Fruit fly (Drosophila melanogaster) whole organism, embryonic: ENCODE measurements around the gene CG31717.

Experiments
- Ada2b ChIP-seq: fragments of 200-800 bp; sonication (Bioruptor generic); IDR thresholded peaks from 2 replicates; pipeline ENCODE4 v1.3.6; 2022; ENCODE audit warnings: missing biosample characterization, missing genetic modification characterization
- Atf-2 ChIP-seq: fragments of 200-800 bp; sonication (Bioruptor generic); optimal IDR thresholded peaks from 2 replicates; lab custom pipeline; 2016; ENCODE audit warnings: missing biosample characterization, missing genetic modification characterization
- CG1024 ChIP-seq: fragments of 200-800 bp; sonication (Bioruptor generic); IDR thresholded peaks from 2 replicates; pipeline ENCODE4 v1.3.6; 2022; ENCODE audit warnings: missing biosample characterization, missing genetic modification characterization
- CG10431 ChIP-seq: fragments of 200-800 bp; sonication (Bioruptor generic); optimal IDR thresholded peaks from 3 replicates; lab custom pipeline; 2018; ENCODE audit warnings: missing biosample characterization, mild to moderate bottlenecking, missing genetic modification characterization
- CG10959 ChIP-seq: fragments of 200-800 bp; sonication (Bioruptor generic); IDR thresholded peaks from 2 replicates; pipeline ENCODE4 v1.3.6; 2022; ENCODE audit warnings: missing biosample characterization, missing genetic modification characterization
- CG11247 ChIP-seq: fragments of 200-800 bp; sonication (Bioruptor generic); IDR thresholded peaks from 2 replicates; pipeline ENCODE4 v1.3.6; 2022; ENCODE audit warnings: missing biosample characterization, missing genetic modification characterization
- CG11398 ChIP-seq: fragments of 200-800 bp; sonication (Bioruptor generic); optimal IDR thresholded peaks from 2 replicates; lab custom pipeline; 2016; ENCODE audit warnings: missing biosample characterization, missing genetic modification characterization
- CG11504 ChIP-seq: fragments of 200-800 bp; sonication (Bioruptor generic); optimal IDR thresholded peaks from 3 replicates; lab custom pipeline; 2019; ENCODE audit warnings: missing biosample characterization, mild to moderate bottlenecking, missing genetic modification characterization, moderate library complexity
- CG11560 ChIP-seq: fragments of 200-800 bp; sonication (Bioruptor generic); IDR thresholded peaks from 3 replicates; pipeline ENCODE4 v1.3.6; 2022; ENCODE audit warnings: missing biosample characterization, missing genetic modification characterization
- CG12299 ChIP-seq: fragments of 200-800 bp; sonication (Bioruptor generic); optimal IDR thresholded peaks from 2 replicates; lab custom pipeline; 2018; ENCODE audit warnings: missing biosample characterization, mild to moderate bottlenecking, missing genetic modification characterization
- CG14014 ChIP-seq: fragments of 200-800 bp; sonication (Bioruptor generic); IDR thresholded peaks from 2 replicates; pipeline ENCODE4 v1.3.6; 2022; ENCODE audit warnings: missing biosample characterization, missing genetic modification characterization
- CG14667 ChIP-seq: fragments of 200-800 bp; sonication (Bioruptor generic); IDR thresholded peaks from 2 replicates; pipeline ENCODE4 v1.3.6; 2022; ENCODE audit warnings: missing biosample characterization, missing genetic modification characterization
- CG1603 ChIP-seq: fragments of 200-800 bp; sonication (Bioruptor generic); optimal IDR thresholded peaks from 2 replicates; lab custom pipeline; 2019; ENCODE audit warnings: missing biosample characterization, mild to moderate bottlenecking, missing genetic modification characterization, moderate library complexity
- CG16779 ChIP-seq: fragments of 200-800 bp; sonication (Bioruptor generic); IDR thresholded peaks from 2 replicates; pipeline ENCODE4 v1.3.6; 2022; ENCODE audit warnings: missing biosample characterization, missing genetic modification characterization
- CG16813 ChIP-seq: fragments of 200-800 bp; sonication (Bioruptor generic); IDR thresholded peaks from 3 replicates; pipeline ENCODE4 v1.3.6; 2022; ENCODE audit warnings: missing biosample characterization, missing genetic modification characterization; ENCODE audit not compliant: partially characterized antibody
- CG17802 ChIP-seq: fragments of 200-800 bp; sonication (Bioruptor generic); optimal IDR thresholded peaks from 2 replicates; lab custom pipeline; 2018; ENCODE audit warnings: missing biosample characterization, mild to moderate bottlenecking, missing genetic modification characterization, moderate library complexity
- CG17912 ChIP-seq: fragments of 200-800 bp; sonication (Bioruptor generic); optimal IDR thresholded peaks from 2 replicates; lab custom pipeline; 2018; ENCODE audit warnings: missing biosample characterization, mild to moderate bottlenecking, missing genetic modification characterization
- CG1792 ChIP-seq: fragments of 200-800 bp; sonication (Bioruptor generic); optimal IDR thresholded peaks from 2 replicates; lab custom pipeline; 2016; ENCODE audit warnings: missing biosample characterization, missing genetic modification characterization
- CG18764 ChIP-seq: fragments of 200-800 bp; sonication (Bioruptor generic); optimal IDR thresholded peaks from 3 replicates; lab custom pipeline; 2016; ENCODE audit warnings: missing biosample characterization, missing genetic modification characterization
- CG2889 ChIP-seq: fragments of 200-800 bp; sonication (Bioruptor generic); IDR thresholded peaks from 3 replicates; pipeline ENCODE4 v1.3.6; 2022; ENCODE audit warnings: missing biosample characterization, missing genetic modification characterization
- CG30020 ChIP-seq: fragments of 200-800 bp; optimal IDR thresholded peaks from 2 replicates; lab custom pipeline; 2019; ENCODE audit warnings: missing biosample characterization, mild to moderate bottlenecking, missing genetic modification characterization, moderate library complexity
- CG34224 ChIP-seq: fragments of 200-800 bp; sonication (Bioruptor generic); IDR thresholded peaks from 3 replicates; pipeline ENCODE4 v1.3.6; 2022; ENCODE audit warnings: missing biosample characterization, missing genetic modification characterization; ENCODE audit not compliant: partially characterized antibody
- CG34376 ChIP-seq: fragments of 200-800 bp; sonication (Bioruptor generic); optimal IDR thresholded peaks from 2 replicates; lab custom pipeline; 2018; ENCODE audit warnings: missing biosample characterization, mild to moderate bottlenecking, missing genetic modification characterization
- CG34422 ChIP-seq: fragments of 200-800 bp; sonication (Bioruptor generic); IDR thresholded peaks from 3 replicates; pipeline ENCODE4 v1.3.6; 2022; ENCODE audit warnings: missing biosample characterization, missing genetic modification characterization
- CG43689 ChIP-seq: fragments of 200-800 bp; sonication (Bioruptor generic); IDR thresholded peaks from 2 replicates; pipeline ENCODE4 v1.3.6; 2022; ENCODE audit warnings: missing biosample characterization, missing genetic modification characterization
- CG7357 ChIP-seq: fragments of 200-800 bp; sonication (Bioruptor generic); IDR thresholded peaks from 3 replicates; pipeline ENCODE4 v1.3.6; 2022; ENCODE audit warnings: missing biosample characterization, missing genetic modification characterization
- CG8478 ChIP-seq: fragments of >200 bp; optimal IDR thresholded peaks from 2 replicates; lab custom pipeline; 2018
- Chrac-16 ChIP-seq: fragments of 200-800 bp; sonication (Bioruptor generic); optimal IDR thresholded peaks from 3 replicates; lab custom pipeline; 2016; ENCODE audit warnings: missing biosample characterization, missing genetic modification characterization
- Dll ChIP-seq: fragments of 200-800 bp; sonication (Bioruptor generic); IDR thresholded peaks from 4 replicates; pipeline ENCODE4 v1.3.6; 2022; ENCODE audit warnings: missing biosample characterization, missing genetic modification characterization; ENCODE audit not compliant: partially characterized antibody
- Dref ChIP-seq: fragments of 200-800 bp; sonication (Bioruptor generic); IDR thresholded peaks from 2 replicates; pipeline ENCODE4 v1.3.6; 2022; ENCODE audit warnings: missing biosample characterization, missing genetic modification characterization
- ERR ChIP-seq: fragments of 200-800 bp; sonication (Bioruptor generic); optimal IDR thresholded peaks from 2 replicates; lab custom pipeline; 2016; ENCODE audit warnings: missing biosample characterization, missing genetic modification characterization
- HLH54F ChIP-seq: fragments of 200-800 bp; sonication (Bioruptor generic); optimal IDR thresholded peaks from 3 replicates; lab custom pipeline; 2016; ENCODE audit warnings: missing biosample characterization, missing genetic modification characterization
- MESR4 ChIP-seq: fragments of 200-800 bp; sonication (Bioruptor generic); optimal IDR thresholded peaks from 2 replicates; lab custom pipeline; 2018; ENCODE audit warnings: missing biosample characterization, mild to moderate bottlenecking, missing genetic modification characterization, moderate library complexity
- Mad ChIP-seq: fragments of 200-800 bp; sonication (Bioruptor generic); optimal IDR thresholded peaks from 2 replicates; lab custom pipeline; 2016; ENCODE audit warnings: missing biosample characterization, missing genetic modification characterization
- Usf ChIP-seq: fragments of 200-800 bp; sonication (Bioruptor generic); optimal IDR thresholded peaks from 2 replicates; lab custom pipeline; 2017; ENCODE audit warnings: missing genotype, missing biosample characterization, missing genetic modification characterization
- disco-r ChIP-seq: fragments of 200-800 bp; sonication (Bioruptor generic); optimal IDR thresholded peaks from 2 replicates; lab custom pipeline; 2016; ENCODE audit warnings: missing biosample characterization, missing genetic modification characterization
- ftz-f1 ChIP-seq: fragments of 200-800 bp; sonication (Bioruptor generic); optimal IDR thresholded peaks from 2 replicates; lab custom pipeline; 2016; ENCODE audit warnings: missing biosample characterization, missing genetic modification characterization
- grn ChIP-seq: fragments of 200-800 bp; sonication (Bioruptor generic); optimal IDR thresholded peaks from 3 replicates; lab custom pipeline; 2017; ENCODE audit warnings: missing biosample characterization, missing genetic modification characterization
- lov ChIP-seq, 2 experiments: fragments of 200-800 bp in 1 of 2; fragments of >200 bp in 1 of 2; sonication (Bioruptor generic) in 1 of 2; IDR thresholded peaks in 1 of 2; optimal IDR thresholded peaks in 1 of 2; 2 replicates in 1 of 2; 3 replicates in 1 of 2; pipeline versions ENCODE4 v1.3.6 to Lab custom; 2017 to 2022; ENCODE audit warnings: missing biosample characterization in 1 of 2, missing genetic modification characterization in 1 of 2
- nom ChIP-seq: fragments of 200-800 bp; sonication (Bioruptor generic); optimal IDR thresholded peaks from 2 replicates; lab custom pipeline; 2017; ENCODE audit warnings: missing biosample characterization, missing genetic modification characterization, mild to moderate bottlenecking, moderate library complexity, missing genetic modification reagents
- onecut ChIP-seq: fragments of 200-800 bp; sonication (Bioruptor generic); IDR thresholded peaks from 2 replicates; pipeline ENCODE4 v1.3.6; 2022; ENCODE audit warnings: missing biosample characterization, missing genetic modification characterization
- pfk ChIP-seq: fragments of 200-800 bp; sonication (Bioruptor generic); optimal IDR thresholded peaks from 2 replicates; lab custom pipeline; 2018; ENCODE audit warnings: missing biosample characterization, mild to moderate bottlenecking, missing genetic modification characterization, moderate library complexity
- pho ChIP-seq: fragments of 200-800 bp; sonication (Bioruptor generic); optimal IDR thresholded peaks from 2 replicates; lab custom pipeline; 2016; ENCODE audit warnings: missing biosample characterization, missing genetic modification characterization
- pum ChIP-seq: fragments of 200-800 bp; sonication (Bioruptor generic); optimal IDR thresholded peaks from 2 replicates; lab custom pipeline; 2016; ENCODE audit warnings: missing biosample characterization, missing genetic modification characterization
- pzg ChIP-seq: fragments of 200-800 bp; sonication (Bioruptor generic); optimal IDR thresholded peaks from 3 replicates; lab custom pipeline; 2018; ENCODE audit warnings: missing biosample characterization, mild to moderate bottlenecking, missing genetic modification characterization, moderate library complexity
- run ChIP-seq: fragments of 200-800 bp; sonication (Bioruptor generic); optimal IDR thresholded peaks from 3 replicates; lab custom pipeline; 2018; ENCODE audit warnings: missing biosample characterization, mild to moderate bottlenecking, missing genetic modification characterization
- sd ChIP-seq: fragments of 200-800 bp; sonication (Bioruptor generic); optimal IDR thresholded peaks from 3 replicates; lab custom pipeline; 2018; ENCODE audit warnings: missing biosample characterization, mild to moderate bottlenecking, missing genetic modification characterization, moderate library complexity
- ssp ChIP-seq: fragments of 200-800 bp; sonication (Bioruptor generic); IDR thresholded peaks from 2 replicates; pipeline ENCODE4 v1.3.6; 2022; ENCODE audit warnings: missing biosample characterization, missing genetic modification characterization
- trh ChIP-seq: fragments of 200-800 bp; sonication (Bioruptor generic); optimal IDR thresholded peaks from 2 replicates; lab custom pipeline; 2016; ENCODE audit warnings: missing biosample characterization, missing genetic modification characterization
- unc-4 ChIP-seq: fragments of 200-800 bp; sonication (Bioruptor generic); IDR thresholded peaks from 2 replicates; pipeline ENCODE4 v1.3.6; 2022; ENCODE audit warnings: missing biosample characterization, missing genetic modification characterization; ENCODE audit not compliant: partially characterized antibody

Gene CG31717

dm6 chr2L:10231092-10231494 is 19.4 kb upstream of the CG31717 start (continued):
- TF ChIP-seq lov (optimal IDR thresholded peaks at IDR 0.05; lab: Kevin White, UChicago) = no peak
- TF ChIP-seq lov (GFP tag; IDR thresholded peaks at IDR 0.05; lab: Robert Waterston, UW) = no peak
- TF ChIP-seq CG11398 (GFP tag; lab: Kevin White, UChicago) = no peak
- no peak for TF ChIP-seq CG10431
- no peak for TF ChIP-seq onecut
- no peak for TF ChIP-seq nom (GFP tag; lab: Kevin White, UChicago)
- TF ChIP-seq CG18764 (GFP tag; lab: Kevin White, UChicago) = no peak
- no peak for TF ChIP-seq CG16779 (GFP tag; lab: Robert Waterston, UW)
- no peak for TF ChIP-seq ftz-f1 (GFP tag; lab: Kevin White, UChicago)
- TF ChIP-seq, all 482 proteins: peak for 70

dm6 chr2L:10231510-10231909 is 19.0 kb upstream of the CG31717 start, which contains the start of gene ova:
ova (minus strand) TSS chr2L:10231692.
- TF ChIP-seq unc-4 (no peak), Atf-2 (no peak), CG11247 (GFP tag; lab: Robert Waterston, UW) (no peak), onecut (no peak), pum (GFP tag; lab: Kevin White, UChicago) (no peak), CG1603 (peak; percentile 99), CG8478 (lab: Kevin White, UChicago) (no peak), ERR (GFP tag; lab: Kevin White, UChicago) (no peak), pho (GFP tag; lab: Kevin White, UChicago) (no peak), CG17802 (peak; percentile 91), pfk (peak; percentile 89), Ada2b (GFP tag; lab: Robert Waterston, UW) (no peak), Dll (GFP tag; lab: Robert Waterston, UW) (no peak), CG11504 (tag; lab: Kevin White, UChicago) (no peak), CG16813 (GFP tag; lab: Robert Waterston, UW) (no peak), ssp (GFP tag; lab: Robert Waterston, UW) (peak; percentile 89), Chrac-16 (GFP tag; lab: Kevin White, UChicago) (no peak), Dref (GFP tag; lab: Robert Waterston, UW) (peak; percentile 55), CG43689 (GFP tag; lab: Robert Waterston, UW) (no peak), disco-r (GFP tag; lab: Kevin White, UChicago) (no peak), CG17912 (GFP tag; lab: Kevin White, UChicago) (no peak), CG2889 (no peak), grn (GFP tag; lab: Kevin White, UChicago) (peak; percentile 5), CG1024 (peak; percentile 85), sd (tag; lab: Kevin White, UChicago) (peak; percentile 12), trh (GFP tag; lab: Kevin White, UChicago) (no peak), CG10959 (GFP tag; lab: Robert Waterston, UW) (no peak), run (tag; lab: Kevin White, UChicago) (no peak), Mad (GFP tag; lab: Kevin White, UChicago) (no peak), MESR4 (GFP tag; lab: Kevin White, UChicago) (peak; percentile 67), CG1792 (GFP tag; lab: Kevin White, UChicago) (no peak), CG14667 (GFP tag; lab: Robert Waterston, UW) (peak; percentile 20; the same call in 1 of the 2 replicates), CG34376 (GFP tag; lab: Kevin White, UChicago) (no peak), Usf (GFP tag; lab: Kevin White, UChicago) (no peak), HLH54F (GFP tag; lab: Kevin White, UChicago) (no peak), CG11560 (peak; percentile 85; the same call in 2 of the 3 replicates), CG12299 (tag; lab: Kevin White, UChicago) (no peak), CG14014 (GFP tag; lab: Robert Waterston, UW) (no peak), CG34422 (GFP tag; lab: Robert Waterston, UW) (no peak), CG30020 (tag; lab: Kevin White, UChicago) (peak; percentile 96), pzg (peak; percentile 26), CG7357 (GFP tag; lab: Robert Waterston, UW) (peak; percentile 48; the same call in 1 of the 3 replicates), CG34224 (0 out of 3 replicates have a peak, but pooled peaks have one; percentile 11)
